Worm (Caenorhabditis elegans): Measurements from ENCODE around the gene sir-2.1.

Gene sir-2.1

DNA sequence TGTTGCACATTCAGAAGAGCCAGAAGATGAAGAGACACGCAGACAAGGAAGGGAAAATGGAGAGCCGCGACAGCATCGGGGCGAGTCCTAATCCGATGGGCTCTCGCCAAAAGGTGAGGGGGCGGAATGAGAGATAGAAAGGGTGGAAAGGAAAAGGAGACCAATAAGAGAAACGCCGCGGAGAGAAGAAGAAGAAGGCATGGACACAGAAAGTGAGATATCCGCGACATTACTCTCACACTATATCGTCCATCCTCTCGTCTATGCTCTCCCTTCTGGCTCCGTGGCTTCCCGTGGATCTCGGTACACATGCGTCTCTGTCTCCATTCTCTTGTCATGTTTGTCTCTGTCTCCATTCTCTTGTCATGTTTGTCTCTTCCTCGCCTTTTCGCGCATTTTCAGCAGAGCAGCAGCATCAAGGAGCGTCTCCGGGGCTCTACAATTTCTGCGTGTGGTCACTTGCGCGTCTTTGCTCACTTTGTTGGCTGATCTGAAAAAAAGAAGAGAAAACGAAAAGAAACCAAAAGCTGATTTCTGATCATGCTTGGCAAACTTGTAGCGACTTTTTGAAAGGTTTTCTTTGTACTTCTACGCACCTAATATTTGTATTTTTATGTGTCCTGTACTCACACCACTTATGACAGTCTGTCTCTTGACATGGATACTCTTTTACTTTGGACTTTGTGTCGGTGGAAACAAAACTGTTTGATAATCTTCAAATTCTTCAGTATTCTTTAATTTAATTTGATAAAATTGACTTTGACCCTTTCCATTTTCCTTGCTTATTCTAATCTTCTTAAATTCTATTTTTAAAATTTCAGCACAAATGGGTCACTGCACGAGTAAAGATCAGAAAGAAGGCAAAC, 37.4 kb upstream of the sir-2.1 start, which contains the start of gene gpa-7:
gpa-7 (plus strand) TSS at position 816 of the 866 bp plus-strand sequence.
- TF ChIP-seq lin-39 (tag; optimal IDR thresholded peaks at IDR 0.05) (no peak), egl-27 (tag; optimal IDR thresholded peaks at IDR 0.05) (peak in 1 of 2 experiments; percentile 39), grh-1 (GFP tag; IDR thresholded peaks at IDR 0.05) (no peak), ztf-11 (tag; optimal IDR thresholded peaks at IDR 0.05) (peak in 1 of 2 experiments; percentile 37), nhr-47 (tag; optimal IDR thresholded peaks at IDR 0.05) (peak; percentile 81), nhr-71 (tag; optimal IDR thresholded peaks at IDR 0.05) (peak; percentile 86), swsn-7 (tag; optimal IDR thresholded peaks at IDR 0.05) (peak; percentile 76), alr-1 (tag; optimal IDR thresholded peaks at IDR 0.05; ENCODE audit: borderline replicate concordance) (no peak), mep-1 (tag; optimal IDR thresholded peaks at IDR 0.05) (peak; percentile 32), ceh-8 (GFP tag; optimal IDR thresholded peaks at IDR 0.05) (peak; percentile 73), irx-1 (tag; optimal IDR thresholded peaks at IDR 0.05) (peak; percentile 28), elt-2 (tag; optimal IDR thresholded peaks at IDR 0.05) (no peak), rnt-1 (tag; optimal IDR thresholded peaks at IDR 0.05) (peak; percentile 45), mef-2 (tag; optimal IDR thresholded peaks at IDR 0.05) (peak; percentile 43), nhr-20 (tag; optimal IDR thresholded peaks at IDR 0.05) (peak; percentile 57), egl-13 (tag; optimal IDR thresholded peaks at IDR 0.05) (peak; percentile 86), blmp-1 (tag; optimal IDR thresholded peaks at IDR 0.05) (peak; percentile 89), hlh-17 (GFP tag; optimal IDR thresholded peaks at IDR 0.05; ENCODE audit: borderline replicate concordance) (no peak), zag-1 (tag; optimal IDR thresholded peaks at IDR 0.05) (peak; percentile 76), tlp-1 (tag; optimal IDR thresholded peaks at IDR 0.05) (no peak), lin-14 (GFP tag; optimal IDR thresholded peaks at IDR 0.05) (peak; percentile 96), pax-3 (tag; optimal IDR thresholded peaks at IDR 0.05) (peak; percentile 71), jun-1 (tag; optimal IDR thresholded peaks at IDR 0.05) (peak; percentile 49), nhr-85 (tag) (no peak), mdl-1 (tag; optimal IDR thresholded peaks at IDR 0.05) (peak in 1 of 2 experiments; percentile 49), hlh-4 (tag; optimal IDR thresholded peaks at IDR 0.05) (no peak), pqm-1 (tag; optimal IDR thresholded peaks at IDR 0.05) (no peak), ztf-4 (tag; optimal IDR thresholded peaks at IDR 0.05) (peak; percentile 41), unc-86 (tag; optimal IDR thresholded peaks at IDR 0.05) (peak; percentile 84), tbx-2 (tag; optimal IDR thresholded peaks at IDR 0.05) (peak; percentile 86), lin-13 (GFP tag; optimal IDR thresholded peaks at IDR 0.05) (no peak), ceh-88 (GFP tag; IDR thresholded peaks at IDR 0.05) (no peak), pag-3 (tag; optimal IDR thresholded peaks at IDR 0.05; ENCODE audit: borderline replicate concordance, insufficient read depth) (no peak), hpl-2 (GFP tag; optimal IDR thresholded peaks at IDR 0.05) (no peak), fkh-8 (tag; optimal IDR thresholded peaks at IDR 0.05) (peak; percentile 88), dsc-1 (tag; optimal IDR thresholded peaks at IDR 0.05) (peak; percentile 74), isw-1 (GFP tag; IDR thresholded peaks at IDR 0.05) (peak; percentile 61), nhr-77 (tag; optimal IDR thresholded peaks at IDR 0.05) (peak; percentile 50), dpl-1 (GFP tag; optimal IDR thresholded peaks at IDR 0.05) (peak in 2 of 3 experiments; percentile 18 to 25), xbp-1 (tag; optimal IDR thresholded peaks at IDR 0.05) (peak; percentile 46), snu-23 (GFP tag; optimal IDR thresholded peaks at IDR 0.05) (peak; percentile 73), efl-3 (GFP tag; optimal IDR thresholded peaks at IDR 0.05) (no peak), nhr-19 (GFP tag; conservative IDR thresholded peaks at IDR 0.05) (peak; percentile 39), ceh-63 (GFP tag; optimal IDR thresholded peaks at IDR 0.05) (no peak), lsy-2 (tag; optimal IDR thresholded peaks at IDR 0.05) (peak; percentile 46 to 73), fkh-10 (GFP tag; optimal IDR thresholded peaks at IDR 0.05) (peak; percentile 93), F16B12.6 (tag; optimal IDR thresholded peaks at IDR 0.05) (no peak), nhr-11 (tag; optimal IDR thresholded peaks at IDR 0.05) (no peak), ceh-82 (tag; optimal IDR thresholded peaks at IDR 0.05) (peak in 2 of 3 experiments; percentile 54 to 65), lin-35 (GFP tag; optimal IDR thresholded peaks at IDR 0.05) (peak in 1 of 2 experiments; percentile 42)
